Fruit fly (Drosophila melanogaster): ENCODE results near the gene Zip99C.

Zip99C gene

dm6 chr3R:29867470-29867869 lies 1.2 kb downstream of the Zip99C start:
- TF ChIP-seq CG17801 (GFP tag; optimal IDR thresholded peaks at IDR 0.05; ENCODE audit: partially characterized antibody): no peak

dm6 chr3R:29866706-29867105 lies 2.0 kb downstream of the Zip99C start:
- TF ChIP-seq CG17801 (GFP tag; optimal IDR thresholded peaks at IDR 0.05; ENCODE audit: partially characterized antibody): no peak

dm6 chr3R:29862795-29863194 lies 5.9 kb downstream of the Zip99C start:
- TF ChIP-seq CG17801 (GFP tag; optimal IDR thresholded peaks at IDR 0.05; ENCODE audit: partially characterized antibody): no peak

dm6 chr3R:29861432-29862249 lies 7.1 kb downstream of the Zip99C start, which contains the start of the genes CG15514 and RpS8:
Gene CG15514, minus strand, starts transcription at chr3R:29861494.
Gene RpS8, plus strand, starts transcription at chr3R:29861582.
- TF ChIP-seq CG17801 (GFP tag; optimal IDR thresholded peaks at IDR 0.05; ENCODE audit: partially characterized antibody): peak; percentile 74

- TF ChIP-seq CG17801 (GFP tag; optimal IDR thresholded peaks at IDR 0.05; ENCODE audit: partially characterized antibody): peak; percentile 27
Measured at dm6 chr3R:29859763-29860162, 8.9 kb downstream of the Zip99C start.

dm6 chr3R:29858806-29859205 lies 9.9 kb downstream of the Zip99C start, which contains the start of gene CG7824:
Gene CG7824, minus strand, starts transcription at chr3R:29858936.
- no peak for TF ChIP-seq CG17801 (GFP tag; optimal IDR thresholded peaks at IDR 0.05; ENCODE audit: partially characterized antibody)

- no peak for TF ChIP-seq CG17801 (GFP tag; optimal IDR thresholded peaks at IDR 0.05; ENCODE audit: partially characterized antibody)
Measured at dm6 chr3R:29857228-29857627, 11.5 kb downstream of the Zip99C start, which contains the start of gene dgt1. Gene dgt1, minus strand, starts transcription at chr3R:29857491.

dm6 chr3R:29847126-29847525 lies 21.6 kb downstream of the Zip99C start:
- no peak for TF ChIP-seq CG17801 (GFP tag; optimal IDR thresholded peaks at IDR 0.05; ENCODE audit: partially characterized antibody)

- TF ChIP-seq CG17801 (GFP tag; optimal IDR thresholded peaks at IDR 0.05; ENCODE audit: partially characterized antibody): no peak
Measured at dm6 chr3R:29841293-29841791, 27.4 kb downstream of the Zip99C start, which contains the start of gene Cad99C. Gene Cad99C, plus strand, starts transcription at chr3R:29841657.

dm6 chr3R:29839707-29840311 lies 28.9 kb downstream of the Zip99C start:
- TF ChIP-seq CG17801 (GFP tag; optimal IDR thresholded peaks at IDR 0.05; ENCODE audit: partially characterized antibody): peak; percentile 3

- no peak for TF ChIP-seq CG17801 (GFP tag; optimal IDR thresholded peaks at IDR 0.05; ENCODE audit: partially characterized antibody)
Measured at dm6 chr3R:29838751-29839150, 29.9 kb downstream of the Zip99C start.

dm6 chr3R:29837771-29838170 lies 30.9 kb downstream of the Zip99C start:
- TF ChIP-seq CG17801 (GFP tag; optimal IDR thresholded peaks at IDR 0.05; ENCODE audit: partially characterized antibody): no peak

dm6 chr3R:29836188-29836587 lies 32.5 kb downstream of the Zip99C start, which contains the start of gene CG42592:
Gene CG42592, minus strand, starts transcription at chr3R:29836288.
- no peak for TF ChIP-seq CG17801 (GFP tag; optimal IDR thresholded peaks at IDR 0.05; ENCODE audit: partially characterized antibody)

- no peak for TF ChIP-seq CG17801 (GFP tag; optimal IDR thresholded peaks at IDR 0.05; ENCODE audit: partially characterized antibody)
Measured at dm6 chr3R:29835710-29836049, 33.0 kb downstream of the Zip99C start, which contains the start of gene Prtl99C. Gene Prtl99C, plus strand, starts transcription at chr3R:29835950.

- no peak for TF ChIP-seq CG17801 (GFP tag; optimal IDR thresholded peaks at IDR 0.05; ENCODE audit: partially characterized antibody)
Measured at dm6 chr3R:29834759-29835709, 33.7 kb downstream of the Zip99C start, which contains the start of gene Atg16. Gene Atg16, minus strand, starts transcription at chr3R:29835101.

Measured in ovary, adult (tissue).